Fruit fly (Drosophila melanogaster): ENCODE results near the gene Vha68-1.

- TF ChIP-seq ttk (optimal IDR thresholded peaks at IDR 0.05) = no peak
- no peak for TF ChIP-seq insv (optimal IDR thresholded peaks at IDR 0.05)
- no peak for TF ChIP-seq Myc (optimal IDR thresholded peaks at IDR 0.05)
- TF ChIP-seq psq (optimal IDR thresholded peaks at IDR 0.05) = no peak
Measured at dm6 chr2L:13003659-13004058, 248 bp downstream of the Vha68-1 start.

Data from Kc167 (cell line).